Worm (Caenorhabditis elegans) whole organism, L4/young adult: ENCODE measurements around the gene F25E5.8.

Experiments
- W03F9.2 ChIP-seq: fragments of 150-350 bp; optimal IDR thresholded peaks from 2 replicates; lab custom pipeline; 2014; ENCODE audit warnings: missing biosample characterization, missing genetic modification characterization
- dao-5 ChIP-seq: sonication (generic microtip); optimal IDR thresholded peaks from 2 replicates; lab custom pipeline; 2016; ENCODE audit warnings: missing genotype, missing genetic modification characterization, moderate library complexity, missing compliant biosample characterization
- him-1 ChIP-seq: sonication (generic microtip); optimal IDR thresholded peaks from 2 replicates; lab custom pipeline; 2016; ENCODE audit warnings: missing genotype, missing genetic modification reagents, missing genetic modification characterization, missing compliant biosample characterization

- TF ChIP-seq dao-5 (tag; lab: Kevin White, UChicago) (no peak), him-1 (tag; lab: Kevin White, UChicago) (no peak), W03F9.2 (tag; lab: Kevin White, UChicago) (no peak)
Observed at ce11 chrV:7411695-7412094, 24.0 kb upstream of the F25E5.8 start, which contains the start of gene str-41.
